Worm (Caenorhabditis elegans) whole organism, mixed stage, embryonic: Measurements from ENCODE around the gene sru-7.

Experiments used
- ceh-39 ChIP-seq: fragments of 150-350 bp; optimal IDR thresholded peaks from 2 replicates; lab custom pipeline; 2014; ENCODE audit warnings: missing biosample characterization, missing genetic modification characterization
- ces-1 ChIP-seq: fragments of 150-350 bp; optimal IDR thresholded peaks from 2 replicates; lab custom pipeline; 2014; ENCODE audit warnings: missing biosample characterization, missing genetic modification reagents, missing genetic modification characterization
- drap-1 ChIP-seq: fragments of 200-800 bp; sonication (Bioruptor generic); optimal IDR thresholded peaks from 3 replicates; lab custom pipeline; 2018; ENCODE audit warnings: mild to moderate bottlenecking, missing genetic modification characterization, missing compliant biosample characterization
- lin-13 ChIP-seq: fragments of 150-350 bp; optimal IDR thresholded peaks from 2 replicates; lab custom pipeline; 2014; ENCODE audit warnings: missing biosample characterization, missing genetic modification characterization
- mep-1 ChIP-seq: fragments of 150-350 bp; optimal IDR thresholded peaks from 2 replicates; lab custom pipeline; 2017; ENCODE audit warnings: missing biosample characterization, missing genetic modification reagents, missing genetic modification characterization, inconsistent platforms
- nhr-12 ChIP-seq: fragments of 150-350 bp; optimal IDR thresholded peaks from 2 replicates; lab custom pipeline; 2014; ENCODE audit warnings: missing biosample characterization, missing genetic modification characterization
- nhr-28 ChIP-seq: fragments of 150-350 bp; optimal IDR thresholded peaks from 2 replicates; lab custom pipeline; 2014; ENCODE audit warnings: missing biosample characterization, missing genetic modification characterization
- pha-4 ChIP-seq: fragments of 150-350 bp; optimal IDR thresholded peaks from 2 replicates; lab custom pipeline; 2018; ENCODE audit warnings: missing biosample characterization, missing genetic modification reagents, missing genetic modification characterization
- snpc-4 ChIP-seq: fragments of 150-350 bp; optimal IDR thresholded peaks from 2 replicates; lab custom pipeline; 2014; ENCODE audit warnings: missing biosample characterization, missing genetic modification characterization
- unc-120 ChIP-seq: sonication (generic microtip); optimal IDR thresholded peaks from 2 replicates; lab custom pipeline; 2017; ENCODE audit warnings: missing genetic modification characterization, missing compliant biosample characterization; ENCODE audit not compliant: poor library complexity, severe bottlenecking
- unc-39 ChIP-seq: fragments of 150-350 bp; optimal IDR thresholded peaks from 2 replicates; lab custom pipeline; 2014; ENCODE audit warnings: missing biosample characterization, missing genetic modification characterization
- ztf-11 ChIP-seq: fragments of 150-350 bp; optimal IDR thresholded peaks from 2 replicates; lab custom pipeline; 2014; ENCODE audit warnings: missing biosample characterization, missing genetic modification characterization

ce11 chrIV:8542272-8542671 is 49.9 kb downstream of the sru-7 start:
- TF ChIP-seq unc-39 (tag; lab: Kevin White, UChicago), result no peak
- TF ChIP-seq ztf-11 (tag; lab: Kevin White, UChicago), result no peak
- no peak for TF ChIP-seq drap-1 (GFP tag; lab: Kevin White, UChicago)
- no peak for TF ChIP-seq lin-13 (tag; lab: Kevin White, UChicago)
- no peak for TF ChIP-seq pha-4
- TF ChIP-seq mep-1, result no peak
- TF ChIP-seq snpc-4 (tag; lab: Kevin White, UChicago), result no peak
- no peak for TF ChIP-seq nhr-12
- no peak for TF ChIP-seq ces-1 (GFP tag; lab: Kevin White, UChicago)
- no peak for TF ChIP-seq nhr-28 (tag; lab: Kevin White, UChicago)
- TF ChIP-seq ceh-39, result no peak
- no peak for TF ChIP-seq unc-120 (tag; lab: Kevin White, UChicago)
